Fruit fly (Drosophila melanogaster): ENCODE data around the gene CG15412.

- TF ChIP-seq CG8478 (optimal IDR thresholded peaks at IDR 0.05) (no peak), CTCF (optimal IDR thresholded peaks at IDR 0.05) (no peak)
Observed at dm6 chr2L:3371340-3371739, 4.2 kb downstream of the CG15412 start.
